Fruit fly (Drosophila melanogaster): ENCODE measurements around the gene ver.

The ver gene

DNA sequence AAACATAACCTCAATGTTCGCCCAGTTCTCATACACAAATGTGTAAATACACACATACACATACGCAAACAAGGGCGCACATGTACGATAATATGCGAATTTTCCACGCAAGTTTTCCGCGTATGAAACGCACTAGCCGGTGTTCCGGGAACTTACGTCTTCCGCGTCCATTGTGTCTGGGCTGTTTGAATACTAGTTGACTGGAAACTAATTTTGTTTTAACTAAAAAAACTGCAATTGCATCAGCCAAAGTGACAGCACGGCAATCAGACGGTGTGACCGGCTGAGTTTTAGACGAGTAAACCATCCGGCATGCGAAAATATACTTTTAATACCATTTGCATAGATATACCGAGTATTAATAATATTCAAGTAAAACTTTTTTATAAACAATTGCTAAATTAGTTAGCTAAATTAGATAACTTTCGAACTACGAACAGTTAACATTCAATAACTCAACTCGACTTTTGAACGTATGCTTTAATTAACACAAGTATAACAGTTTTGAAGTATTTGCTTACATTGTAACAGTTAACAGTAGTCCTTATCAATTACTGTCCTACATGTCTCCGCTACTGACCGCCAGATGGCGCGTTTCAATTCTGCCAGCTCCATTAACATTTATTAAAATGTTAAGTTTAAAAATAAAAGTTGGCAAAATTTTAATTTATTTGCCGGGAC is 2.8 kb downstream of the ver start, which contains the start of gene eIF2beta:
Gene eIF2beta, minus strand, starts transcription at position 299 of the 681 bp plus-strand sequence.
- TF ChIP-seq CG3919 (GFP tag; optimal IDR thresholded peaks at IDR 0.05) (peak; percentile 81), pdm3 (GFP tag; optimal IDR thresholded peaks at IDR 0.05) (peak; percentile 65), Hr39 (GFP tag; optimal IDR thresholded peaks at IDR 0.05) (peak; percentile 31), CG1621 (tag; optimal IDR thresholded peaks at IDR 0.05) (peak; percentile 1), topi (GFP tag; optimal IDR thresholded peaks at IDR 0.05) (peak; percentile 49), svp (GFP tag) (peak; percentile 67), CG6854 (GFP tag; optimal IDR thresholded peaks at IDR 0.05) (peak; percentile 37), Met (GFP tag; optimal IDR thresholded peaks at IDR 0.05) (peak; percentile 74), spab (GFP tag; optimal IDR thresholded peaks at IDR 0.05) (no peak), CG32006 (GFP tag; optimal IDR thresholded peaks at IDR 0.05) (no peak), Smox (GFP tag; optimal IDR thresholded peaks at IDR 0.05) (peak; percentile 45), Eip75B (GFP tag; optimal IDR thresholded peaks at IDR 0.05) (peak; percentile 16), CG6808 (GFP tag; optimal IDR thresholded peaks at IDR 0.05) (peak; percentile 9), dsx (GFP tag; optimal IDR thresholded peaks at IDR 0.05; ENCODE audit: poor library complexity, severe bottlenecking) (peak; percentile 100), Hr38 (GFP tag; optimal IDR thresholded peaks at IDR 0.05) (no peak), net (GFP tag; optimal IDR thresholded peaks at IDR 0.05) (peak; percentile 62), CG10631 (GFP tag; optimal IDR thresholded peaks at IDR 0.05) (no peak), CG8632 (GFP tag; optimal IDR thresholded peaks at IDR 0.05) (peak; percentile 15), CG6792 (GFP tag; optimal IDR thresholded peaks at IDR 0.05) (no peak), CG7368 (GFP tag; optimal IDR thresholded peaks at IDR 0.05) (peak; percentile 6), acj6 (GFP tag; optimal IDR thresholded peaks at IDR 0.05) (peak; percentile 48), Sox102F (GFP tag; optimal IDR thresholded peaks at IDR 0.05) (peak; percentile 75), CG3032 (tag; optimal IDR thresholded peaks at IDR 0.05) (no peak), fkh (GFP tag; optimal IDR thresholded peaks at IDR 0.05) (peak; percentile 88), achi (GFP tag; optimal IDR thresholded peaks at IDR 0.05) (peak; percentile 89), esn (GFP tag; optimal IDR thresholded peaks at IDR 0.05) (peak; percentile 71), CG11762 (GFP tag; optimal IDR thresholded peaks at IDR 0.05; ENCODE audit: insufficient read depth) (peak; percentile 15), OdsH (GFP tag; optimal IDR thresholded peaks at IDR 0.05) (peak; percentile 41), CG34406 (GFP tag; optimal IDR thresholded peaks at IDR 0.05) (peak; percentile 14), eg (GFP tag; IDR thresholded peaks at IDR 0.05) (no peak), cyc (GFP tag; optimal IDR thresholded peaks at IDR 0.05) (peak; percentile 58), lz (GFP tag; optimal IDR thresholded peaks at IDR 0.05) (peak; percentile 11), Ets96B (tag; optimal IDR thresholded peaks at IDR 0.05) (no peak), Sox14 (GFP tag; optimal IDR thresholded peaks at IDR 0.05) (peak; percentile 18), Eip78C (GFP tag) (peak; percentile 52), CG31627 (GFP tag; optimal IDR thresholded peaks at IDR 0.05) (peak; percentile 32), vri (GFP tag; optimal IDR thresholded peaks at IDR 0.05) (peak; percentile 44), CG4318 (GFP tag; optimal IDR thresholded peaks at IDR 0.05) (no peak), Hr4 (GFP tag; optimal IDR thresholded peaks at IDR 0.05) (peak; percentile 59)

DNA sequence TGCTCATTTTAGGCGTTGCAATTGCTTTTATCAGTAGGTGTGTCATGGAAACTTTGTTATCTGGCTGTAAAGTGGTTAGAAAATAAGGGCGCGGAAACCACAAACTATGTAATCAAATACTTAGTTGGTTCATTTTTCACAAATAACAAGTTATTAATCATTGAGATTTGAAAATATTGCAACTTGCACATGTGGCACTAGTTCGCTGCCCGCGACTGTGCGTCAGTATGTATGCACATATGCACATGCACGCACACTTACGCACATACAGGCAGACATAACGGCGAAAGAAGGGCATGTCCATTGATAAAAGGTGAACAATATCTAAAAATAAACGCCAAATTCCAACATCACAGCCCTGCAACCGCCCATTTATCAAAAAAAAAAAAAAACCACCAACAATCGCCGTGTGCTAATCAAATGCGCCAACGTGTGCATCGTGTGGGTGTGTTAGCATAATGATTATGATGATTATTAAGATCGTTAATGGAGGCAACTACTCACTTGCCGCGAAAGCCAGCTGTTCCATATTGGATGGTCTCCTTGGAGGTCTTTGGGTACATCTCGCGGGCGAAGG is 5.7 kb downstream of the ver start:
- TF ChIP-seq dsx (GFP tag; optimal IDR thresholded peaks at IDR 0.05; ENCODE audit: poor library complexity, severe bottlenecking) (peak; percentile 60), CG6792 (GFP tag; optimal IDR thresholded peaks at IDR 0.05) (peak; percentile 63), CG1621 (tag; optimal IDR thresholded peaks at IDR 0.05) (no peak), Ets96B (tag; optimal IDR thresholded peaks at IDR 0.05) (peak; percentile 66), Blimp-1 (GFP tag; optimal IDR thresholded peaks at IDR 0.05) (no peak), CG9139 (GFP tag; optimal IDR thresholded peaks at IDR 0.05) (no peak), net (GFP tag; optimal IDR thresholded peaks at IDR 0.05) (peak; percentile 71), fkh (GFP tag; optimal IDR thresholded peaks at IDR 0.05) (no peak), CG6163 (GFP tag; IDR thresholded peaks at IDR 0.05) (peak; percentile 76), Eip78C (GFP tag) (peak; percentile 94), salr (GFP tag; optimal IDR thresholded peaks at IDR 0.05) (peak in 1 of 2 experiments; percentile 63), Hr39 (GFP tag; optimal IDR thresholded peaks at IDR 0.05) (peak; percentile 74), Gug (GFP tag; IDR thresholded peaks at IDR 0.05) (peak; percentile 51), topi (GFP tag; optimal IDR thresholded peaks at IDR 0.05) (peak; percentile 76), CG4318 (GFP tag; optimal IDR thresholded peaks at IDR 0.05) (no peak), Hr4 (GFP tag; optimal IDR thresholded peaks at IDR 0.05) (peak; percentile 68), Sox14 (GFP tag; optimal IDR thresholded peaks at IDR 0.05) (peak; percentile 74), Sox15 (GFP tag; optimal IDR thresholded peaks at IDR 0.05) (no peak), Sox102F (GFP tag; optimal IDR thresholded peaks at IDR 0.05) (no peak), CG6276 (GFP tag; optimal IDR thresholded peaks at IDR 0.05) (no peak), cyc (GFP tag; optimal IDR thresholded peaks at IDR 0.05) (peak; percentile 56), Eip75B (GFP tag; optimal IDR thresholded peaks at IDR 0.05) (peak; percentile 50), Smox (GFP tag; optimal IDR thresholded peaks at IDR 0.05) (peak; percentile 62), OdsH (GFP tag; optimal IDR thresholded peaks at IDR 0.05) (peak; percentile 72), CG11762 (GFP tag; optimal IDR thresholded peaks at IDR 0.05; ENCODE audit: insufficient read depth) (peak; percentile 38), fd85E (GFP tag; optimal IDR thresholded peaks at IDR 0.05) (no peak)

All from whole organism, prepupa.